Worm (Caenorhabditis elegans): ENCODE results near the gene C29E4.15.
"Not testable (repeated sequence)": the region's sequence is repeated elsewhere in the genome, so short reads cannot be mapped to it uniquely, and the experiment has no call there.

Gene C29E4.15

ce11 chrIII:7958085-7958484 is 5.7 kb downstream of the C29E4.15 start, which contains the start of gene C29E4.11:
Gene C29E4.11 (minus strand): TSS chrIII:7958114.
- no peak for TF ChIP-seq unc-39 (tag; optimal IDR thresholded peaks at IDR 0.05)
- peak; percentile 33 for TF ChIP-seq pha-4 (tag; optimal IDR thresholded peaks at IDR 0.05)
- TF ChIP-seq ces-1 (GFP tag; optimal IDR thresholded peaks at IDR 0.05) = peak; percentile 42

ce11 chrIII:7958922-7959609 is 6.6 kb downstream of the C29E4.15 start, which contains the start of gene F54H12.10:
Gene F54H12.10 (minus strand): TSS chrIII:7958972.
- TF ChIP-seq ces-1 (GFP tag; optimal IDR thresholded peaks at IDR 0.05); lsy-2 (tag; optimal IDR thresholded peaks at IDR 0.05); unc-120 (tag; optimal IDR thresholded peaks at IDR 0.05; ENCODE audit: poor library complexity, severe bottlenecking): not testable (repeated sequence)

DNA sequence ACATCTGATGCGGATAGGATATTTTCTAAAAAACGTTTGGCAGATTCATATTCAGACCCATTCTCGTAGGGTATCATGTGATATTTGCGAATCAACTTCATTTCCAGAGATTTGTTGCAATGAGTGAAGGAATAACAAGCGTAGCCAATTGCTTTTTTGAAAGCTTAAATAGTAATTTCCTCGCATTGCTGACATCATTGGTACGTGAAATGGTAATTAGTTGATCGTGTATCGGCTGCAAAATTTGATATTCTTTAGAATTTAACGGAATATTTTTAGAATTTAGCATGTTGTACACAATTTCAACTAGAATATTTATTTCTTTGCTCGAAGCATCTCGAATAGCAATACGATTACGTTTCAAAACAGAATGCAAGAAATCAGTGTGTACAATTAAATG is 10.2 kb downstream of the C29E4.15 start, which contains the start of gene F54H12.4:
TSS of gene F54H12.4 (minus strand) at position 101 of the 400 bp plus-strand sequence.
- not testable (repeated sequence) for TF ChIP-seq ztf-11 (tag; optimal IDR thresholded peaks at IDR 0.05); ceh-83 (GFP tag; optimal IDR thresholded peaks at IDR 0.05); cnd-1 (tag; optimal IDR thresholded peaks at IDR 0.05)

DNA sequence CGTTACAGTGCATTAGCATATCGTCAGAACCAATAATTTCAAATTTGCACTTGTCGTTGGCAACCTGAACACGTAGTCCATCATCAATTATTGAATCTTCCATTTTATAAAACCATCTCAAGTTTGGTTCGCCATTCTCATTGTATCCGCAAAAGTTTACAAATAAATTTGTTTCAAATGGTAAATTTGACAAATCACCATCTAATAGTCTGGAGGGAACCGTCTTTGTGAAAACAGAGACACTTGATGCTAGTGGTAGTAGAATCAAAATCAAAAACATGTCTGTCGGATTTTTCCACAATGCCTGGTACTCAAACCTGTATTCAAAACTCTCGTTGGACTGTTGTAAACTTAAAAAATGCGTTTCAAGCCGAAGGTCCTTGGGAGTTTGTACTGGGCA is 11.9 kb downstream of the C29E4.15 start, which contains the start of gene F54H12.2:
TSS of gene F54H12.2 (plus strand) at position 301 of the 400 bp plus-strand sequence.
- not testable (repeated sequence) for TF ChIP-seq ham-2 (GFP tag; optimal IDR thresholded peaks at IDR 0.05); elt-3 (tag; optimal IDR thresholded peaks at IDR 0.05); snpc-4 (tag; optimal IDR thresholded peaks at IDR 0.05)

- no peak for TF ChIP-seq ztf-11 (tag; optimal IDR thresholded peaks at IDR 0.05)
- no peak for TF ChIP-seq flh-1 (GFP tag; optimal IDR thresholded peaks at IDR 0.05)
- TF ChIP-seq blmp-1 (tag; optimal IDR thresholded peaks at IDR 0.05) = no peak
- no peak for TF ChIP-seq nhr-237 (tag; optimal IDR thresholded peaks at IDR 0.05)
- no peak for TF ChIP-seq mls-2 (tag; optimal IDR thresholded peaks at IDR 0.05)
- no peak for TF ChIP-seq elt-3 (tag; optimal IDR thresholded peaks at IDR 0.05)
- TF ChIP-seq mab-5 (tag; optimal IDR thresholded peaks at IDR 0.05) = no peak
- TF ChIP-seq ceh-43 (GFP tag; optimal IDR thresholded peaks at IDR 0.05) = no peak
- TF ChIP-seq bed-3 (GFP tag; optimal IDR thresholded peaks at IDR 0.05) = no peak
- no peak for TF ChIP-seq zip-8 (tag; optimal IDR thresholded peaks at IDR 0.05)
- TF ChIP-seq M03D4.4 (tag; optimal IDR thresholded peaks at IDR 0.05) = no peak
- no peak for TF ChIP-seq snpc-4 (tag; optimal IDR thresholded peaks at IDR 0.05)
- no peak for TF ChIP-seq unc-62 (GFP tag; optimal IDR thresholded peaks at IDR 0.05)
- TF ChIP-seq sptf-1 (tag; optimal IDR thresholded peaks at IDR 0.05) = no peak
- no peak for TF ChIP-seq elt-1 (tag; optimal IDR thresholded peaks at IDR 0.05; ENCODE audit: borderline replicate concordance, insufficient read depth)
- no peak for TF ChIP-seq nhr-2 (tag; optimal IDR thresholded peaks at IDR 0.05)
Measured at ce11 chrIII:7969121-7969520, 16.7 kb downstream of the C29E4.15 start, which contains the start of the genes F54H12.8 and F54H12.7. Gene F54H12.8 (minus strand): TSS chrIII:7969221. Gene F54H12.7 (plus strand): TSS chrIII:7969349.

DNA sequence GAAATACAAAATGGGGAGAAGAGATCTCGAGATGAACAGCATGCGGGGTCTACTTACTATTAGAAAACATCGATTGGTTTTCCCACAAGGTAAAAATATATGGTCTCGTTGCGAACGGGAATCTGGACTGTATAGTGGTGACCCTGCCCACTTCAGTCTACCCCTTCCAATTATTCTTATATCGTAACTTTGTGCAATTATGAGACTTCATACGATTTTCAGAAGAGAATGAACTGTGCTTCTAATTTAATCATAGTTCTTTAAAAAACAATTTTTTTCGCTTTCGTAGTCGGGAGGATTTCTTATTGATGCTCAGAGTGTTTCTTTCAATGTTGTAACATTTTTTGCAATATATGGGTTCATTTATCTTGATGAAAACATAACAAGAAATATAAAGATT is 19.6 kb downstream of the C29E4.15 start, which contains the start of gene F54H12.5:
TSS of gene F54H12.5 (minus strand) at position 101 of the 400 bp plus-strand sequence.
- TF ChIP-seq ceh-39 (tag; optimal IDR thresholded peaks at IDR 0.05) (peak; percentile 27), nhr-2 (tag; optimal IDR thresholded peaks at IDR 0.05) (no peak)

DNA sequence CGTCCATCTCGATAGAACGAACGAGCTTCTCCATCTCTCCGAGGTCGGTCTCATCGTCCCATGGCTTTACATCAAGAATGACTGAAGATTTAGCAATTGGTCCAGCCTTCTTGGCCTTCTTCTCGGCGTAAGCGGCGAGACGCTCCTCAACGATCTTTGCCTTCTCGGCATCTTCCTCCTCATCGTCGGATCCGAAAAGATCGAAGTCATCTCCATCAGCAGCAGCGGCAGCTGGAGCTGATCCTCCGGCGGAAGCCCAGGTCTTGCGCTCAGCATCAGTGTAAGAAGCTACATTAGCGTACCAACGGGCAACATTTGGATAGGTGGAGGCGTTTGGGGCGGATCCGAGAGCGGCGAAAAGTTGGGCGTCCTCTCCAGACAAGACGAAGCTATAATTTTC is 20.3 kb downstream of the C29E4.15 start:
- TF ChIP-seq lin-13 (tag; optimal IDR thresholded peaks at IDR 0.05) (no peak), pha-4 (tag; optimal IDR thresholded peaks at IDR 0.05) (no peak), lsy-2 (tag; optimal IDR thresholded peaks at IDR 0.05) (no peak), nhr-76 (tag; optimal IDR thresholded peaks at IDR 0.05) (no peak), elt-1 (tag; optimal IDR thresholded peaks at IDR 0.05; ENCODE audit: borderline replicate concordance, insufficient read depth) (no peak), drap-1 (GFP tag; optimal IDR thresholded peaks at IDR 0.05) (no peak), unc-120 (tag; optimal IDR thresholded peaks at IDR 0.05; ENCODE audit: poor library complexity, severe bottlenecking) (no peak), mab-5 (tag; optimal IDR thresholded peaks at IDR 0.05) (no peak), blmp-1 (tag; optimal IDR thresholded peaks at IDR 0.05) (no peak), flh-1 (GFP tag; optimal IDR thresholded peaks at IDR 0.05) (no peak), unc-62 (GFP tag; optimal IDR thresholded peaks at IDR 0.05) (no peak), tbx-8 (GFP tag; optimal IDR thresholded peaks at IDR 0.05) (no peak), zip-8 (tag; optimal IDR thresholded peaks at IDR 0.05) (no peak), sptf-1 (tag; optimal IDR thresholded peaks at IDR 0.05) (no peak)

All from whole organism, mixed stage, embryonic.